Fruit fly (Drosophila melanogaster): ENCODE measurements around the gene mge.

mge gene

dm6 chr3L:3873094-3873493 is 36.6 kb downstream of the mge start (continued):
- TF ChIP-seq CG2875 (GFP tag; optimal IDR thresholded peaks at IDR 0.05) (peak; percentile 55), CG6854 (GFP tag; optimal IDR thresholded peaks at IDR 0.05) (no peak), CG16813 (GFP tag; IDR thresholded peaks at IDR 0.05; ENCODE audit: partially characterized antibody) (no peak), gsb-n (tag; optimal IDR thresholded peaks at IDR 0.05) (peak; percentile 79), Hey (tag; optimal IDR thresholded peaks at IDR 0.05) (no peak), Hr3 (GFP tag; optimal IDR thresholded peaks at IDR 0.05) (no peak), Drgx (GFP tag; IDR thresholded peaks at IDR 0.05) (no peak), Usf (GFP tag; optimal IDR thresholded peaks at IDR 0.05) (no peak), CG3281 (GFP tag; optimal IDR thresholded peaks at IDR 0.05) (no peak), Atf-2 (GFP tag; optimal IDR thresholded peaks at IDR 0.05) (no peak), CG11723 (GFP tag; optimal IDR thresholded peaks at IDR 0.05) (no peak), Elba2 (GFP tag; optimal IDR thresholded peaks at IDR 0.05) (no peak), her (GFP tag; optimal IDR thresholded peaks at IDR 0.05) (no peak), pzg (GFP tag; optimal IDR thresholded peaks at IDR 0.05) (no peak), slou (GFP tag; optimal IDR thresholded peaks at IDR 0.05) (no peak), CG11696 (GFP tag; IDR thresholded peaks at IDR 0.05) (no peak), pnt (GFP tag; optimal IDR thresholded peaks at IDR 0.05) (no peak), run (tag; optimal IDR thresholded peaks at IDR 0.05) (no peak), HHEX (GFP tag; optimal IDR thresholded peaks at IDR 0.05) (no peak), gce (GFP tag; IDR thresholded peaks at IDR 0.05) (no peak), Dad (GFP tag; optimal IDR thresholded peaks at IDR 0.05) (no peak), CG10979 (tag; optimal IDR thresholded peaks at IDR 0.05) (peak; percentile 77), slp2 (GFP tag; optimal IDR thresholded peaks at IDR 0.05) (no peak), hb (GFP tag; IDR thresholded peaks at IDR 0.05; ENCODE audit: partially characterized antibody) (no peak), mirr (GFP tag; optimal IDR thresholded peaks at IDR 0.05) (no peak), trh (GFP tag; optimal IDR thresholded peaks at IDR 0.05) (no peak), crol (GFP tag; IDR thresholded peaks at IDR 0.05) (no peak), CG2129 (GFP tag; IDR thresholded peaks at IDR 0.05; ENCODE audit: partially characterized antibody) (no peak), chif (GFP tag; optimal IDR thresholded peaks at IDR 0.05) (peak; percentile 13 to 36), CG9817 (tag; optimal IDR thresholded peaks at IDR 0.05) (no peak), CG10274 (GFP tag; optimal IDR thresholded peaks at IDR 0.05) (no peak), Xbp1 (GFP tag; optimal IDR thresholded peaks at IDR 0.05) (peak; percentile 4), Meics (GFP tag; optimal IDR thresholded peaks at IDR 0.05) (no peak), tna (GFP tag; IDR thresholded peaks at IDR 0.05; ENCODE audit: partially characterized antibody) (no peak), ac (GFP tag; optimal IDR thresholded peaks at IDR 0.05) (no peak), CG10959 (GFP tag; IDR thresholded peaks at IDR 0.05) (no peak), CG6654 (GFP tag; optimal IDR thresholded peaks at IDR 0.05) (no peak), sens (GFP tag) (peak; percentile 42), row (GFP tag; IDR thresholded peaks at IDR 0.05) (peak; percentile 12; the same call in 1 of the 3 replicates), bigmax (GFP tag; optimal IDR thresholded peaks at IDR 0.05) (no peak), CG5245 (GFP tag; optimal IDR thresholded peaks at IDR 0.05) (no peak), CG31365 (tag; optimal IDR thresholded peaks at IDR 0.05) (no peak), CG33213 (GFP tag; optimal IDR thresholded peaks at IDR 0.05) (no peak), seq (GFP tag; IDR thresholded peaks at IDR 0.05) (no peak), tin (GFP tag; optimal IDR thresholded peaks at IDR 0.05) (no peak), tx (GFP tag; optimal IDR thresholded peaks at IDR 0.05) (no peak), Hr39 (optimal IDR thresholded peaks at IDR 0.05) (no peak), pan (optimal IDR thresholded peaks at IDR 0.05) (no peak), pan (GFP tag; optimal IDR thresholded peaks at IDR 0.05 in 1 of 2, IDR thresholded peaks at IDR 0.05 in 1 of 2) (no peak), CG12299 (tag; optimal IDR thresholded peaks at IDR 0.05) (no peak), Ptx1 (GFP tag; IDR thresholded peaks at IDR 0.05) (no peak), CG18011 (GFP tag; optimal IDR thresholded peaks at IDR 0.05) (no peak), tll (GFP tag; optimal IDR thresholded peaks at IDR 0.05) (no peak)

All from whole organism, embryonic.